Worm (Caenorhabditis elegans) whole organism, L2 larva: ENCODE results near the gene aptf-3.

Experiments used
- blmp-1 ChIP-seq: sonication (generic microtip); optimal IDR thresholded peaks from 2 replicates; lab custom pipeline; 2017; ENCODE audit warnings: missing genetic modification characterization, mild to moderate bottlenecking, missing compliant biosample characterization, antibody characterized with exemption, moderate library complexity; ENCODE audit not compliant: insufficient read depth
- egl-27 ChIP-seq: sonication (generic microtip); optimal IDR thresholded peaks from 3 replicates; lab custom pipeline; 2017; ENCODE audit warnings: missing biosample characterization, missing genetic modification reagents, missing genetic modification characterization
- elt-1 ChIP-seq: fragments of 150-350 bp; optimal IDR thresholded peaks from 2 replicates; lab custom pipeline; 2014; ENCODE audit warnings: missing biosample characterization, missing genetic modification characterization
- lin-11 ChIP-seq: fragments of 150-350 bp; sonication (generic microtip); optimal IDR thresholded peaks from 2 replicates; lab custom pipeline; 2014; ENCODE audit warnings: missing biosample characterization, missing genetic modification characterization, inconsistent platforms, mixed read lengths
- nhr-11 ChIP-seq: fragments of 150-350 bp; optimal IDR thresholded peaks from 2 replicates; lab custom pipeline; 2014; ENCODE audit warnings: missing biosample characterization, missing genetic modification characterization
- nhr-12 ChIP-seq: fragments of 150-350 bp; optimal IDR thresholded peaks from 2 replicates; lab custom pipeline; 2014; ENCODE audit warnings: missing biosample characterization, missing genetic modification characterization
- nhr-23 ChIP-seq: fragments of 150-350 bp; optimal IDR thresholded peaks from 2 replicates; lab custom pipeline; 2014; ENCODE audit warnings: missing biosample characterization, missing genetic modification reagents, missing genetic modification characterization
- nhr-25 ChIP-seq: fragments of 150-350 bp; sonication (generic microtip); optimal IDR thresholded peaks from 3 replicates; lab custom pipeline; 2014; ENCODE audit warnings: missing biosample characterization, missing genetic modification characterization
- skn-1 ChIP-seq: sonication (generic microtip); optimal IDR thresholded peaks from 2 replicates; lab custom pipeline; 2017; ENCODE audit warnings: missing biosample characterization, missing genetic modification characterization
- zag-1 ChIP-seq: fragments of 150-350 bp; optimal IDR thresholded peaks from 2 replicates; lab custom pipeline; 2014; ENCODE audit warnings: missing biosample characterization, missing genetic modification characterization

ce11 chrII:8577509-8578099 lies 16.4 kb upstream of the aptf-3 start, which contains the start of gene F54C9.9:
- TF ChIP-seq elt-1 (tag; lab: Kevin White, UChicago) = no peak
- TF ChIP-seq nhr-23 = no peak
- no peak for TF ChIP-seq skn-1 (tag; lab: Kevin White, UChicago)
- no peak for TF ChIP-seq egl-27
- no peak for TF ChIP-seq nhr-11 (tag; lab: Kevin White, UChicago)
- TF ChIP-seq nhr-25 (tag; lab: Kevin White, UChicago) = peak; percentile 79
- no peak for TF ChIP-seq blmp-1 (tag; lab: Kevin White, UChicago)
- TF ChIP-seq lin-11 (tag; lab: Kevin White, UChicago) = no peak
- TF ChIP-seq zag-1 (tag; lab: Kevin White, UChicago) = no peak
- TF ChIP-seq nhr-12 (tag; lab: Kevin White, UChicago) = no peak
